Fruit fly (Drosophila melanogaster) whole organism, embryonic: Measurements from ENCODE around the gene lwr.
A peak's percentile ranks its signal among the peaks of the same experiment; 100 is the strongest.

Source experiments
- CG10543 ChIP-seq: fragments of 200-800 bp; sonication (Bioruptor generic); optimal IDR thresholded peaks from 3 replicates; lab custom pipeline; 2017; ENCODE audit warnings: missing biosample characterization, mild to moderate bottlenecking, missing genetic modification characterization, moderate library complexity
- CG11085 ChIP-seq: fragments of 200-800 bp; sonication (Bioruptor generic); IDR thresholded peaks from 2 replicates; pipeline ENCODE4 v1.3.6; 2022; ENCODE audit warnings: missing biosample characterization, missing genetic modification characterization
- CG11456 ChIP-seq: fragments of 200-800 bp; sonication (Bioruptor generic); IDR thresholded peaks from 3 replicates; pipeline ENCODE4 v1.3.6; 2022; ENCODE audit warnings: missing biosample characterization, missing genetic modification characterization
- CG12236 ChIP-seq: fragments of 200-800 bp; sonication (Bioruptor generic); optimal IDR thresholded peaks from 2 replicates; lab custom pipeline; 2016; ENCODE audit warnings: missing biosample characterization, missing genetic modification characterization
- CG12769 ChIP-seq: fragments of 200-800 bp; sonication (Bioruptor generic); optimal IDR thresholded peaks from 2 replicates; lab custom pipeline; 2019; ENCODE audit warnings: missing biosample characterization, mild to moderate bottlenecking, missing genetic modification characterization, moderate library complexity
- CG12942 ChIP-seq: fragments of 200-800 bp; sonication (Bioruptor generic); optimal IDR thresholded peaks from 3 replicates; lab custom pipeline; 2016; ENCODE audit warnings: missing biosample characterization, missing genetic modification characterization
- CG13624 ChIP-seq: fragments of 200-800 bp; sonication (Bioruptor generic); optimal IDR thresholded peaks from 2 replicates; lab custom pipeline; 2016; ENCODE audit warnings: missing biosample characterization, missing genetic modification characterization
- CG14014 ChIP-seq: fragments of 200-800 bp; sonication (Bioruptor generic); IDR thresholded peaks from 2 replicates; pipeline ENCODE4 v1.3.6; 2022; ENCODE audit warnings: missing biosample characterization, missing genetic modification characterization
- CG15011 ChIP-seq: fragments of 200-800 bp; sonication (Bioruptor generic); optimal IDR thresholded peaks from 3 replicates; lab custom pipeline; 2018; ENCODE audit warnings: missing biosample characterization, mild to moderate bottlenecking, missing genetic modification characterization
- CG15269 ChIP-seq: fragments of 200-800 bp; sonication (Bioruptor generic); optimal IDR thresholded peaks from 2 replicates; lab custom pipeline; 2018; ENCODE audit warnings: missing biosample characterization, mild to moderate bottlenecking, missing genetic modification characterization, moderate library complexity
- CG15514 ChIP-seq: fragments of 200-800 bp; sonication (Bioruptor generic); optimal IDR thresholded peaks from 3 replicates; lab custom pipeline; 2017; ENCODE audit warnings: missing biosample characterization, missing genetic modification characterization, mild to moderate bottlenecking, moderate library complexity, missing genetic modification reagents
- CG17612 ChIP-seq: fragments of 200-800 bp; sonication (Bioruptor generic); IDR thresholded peaks from 2 replicates; pipeline ENCODE4 v1.3.6; 2022; ENCODE audit warnings: missing biosample characterization, missing genetic modification characterization
- CG2202 ChIP-seq: fragments of 200-800 bp; sonication (Bioruptor generic); optimal IDR thresholded peaks from 2 replicates; lab custom pipeline; 2018; ENCODE audit warnings: missing biosample characterization, mild to moderate bottlenecking, missing genetic modification characterization
- CG30020 ChIP-seq: fragments of 200-800 bp; optimal IDR thresholded peaks from 2 replicates; lab custom pipeline; 2019; ENCODE audit warnings: missing biosample characterization, mild to moderate bottlenecking, missing genetic modification characterization, moderate library complexity
- CG31224 ChIP-seq: fragments of 200-800 bp; sonication (Bioruptor generic); IDR thresholded peaks from 2 replicates; pipeline ENCODE4 v1.3.6; 2022; ENCODE audit warnings: missing biosample characterization, missing genetic modification characterization
- CG33213 ChIP-seq: fragments of 200-800 bp; sonication (Bioruptor generic); optimal IDR thresholded peaks from 3 replicates; lab custom pipeline; 2016; ENCODE audit warnings: missing biosample characterization, missing genetic modification characterization
- CG4404 ChIP-seq: fragments of 200-800 bp; sonication (Bioruptor generic); IDR thresholded peaks from 2 replicates; pipeline ENCODE4 v1.3.6; 2022; ENCODE audit warnings: missing biosample characterization, missing genetic modification characterization
- CG4730 ChIP-seq: fragments of 200-800 bp; sonication (Bioruptor generic); IDR thresholded peaks from 2 replicates; pipeline ENCODE4 v1.3.6; 2022; ENCODE audit warnings: missing biosample characterization, missing genetic modification characterization
- CG5180 ChIP-seq: fragments of 200-800 bp; sonication (Bioruptor generic); optimal IDR thresholded peaks from 3 replicates; lab custom pipeline; 2017; ENCODE audit warnings: missing biosample characterization, missing genetic modification characterization, mild to moderate bottlenecking, moderate library complexity, missing genetic modification reagents
- CG5953 ChIP-seq: fragments of 200-800 bp; sonication (Bioruptor generic); IDR thresholded peaks from 2 replicates; pipeline ENCODE4 v1.3.6; 2022; ENCODE audit warnings: missing biosample characterization, missing genetic modification characterization
- CG7987 ChIP-seq: fragments of 200-800 bp; sonication (Bioruptor generic); optimal IDR thresholded peaks from 2 replicates; lab custom pipeline; 2018; ENCODE audit warnings: missing biosample characterization, mild to moderate bottlenecking, missing genetic modification characterization, moderate library complexity
- CG8478 ChIP-seq: fragments of >200 bp; optimal IDR thresholded peaks from 2 replicates; lab custom pipeline; 2018
- CG8765 ChIP-seq: fragments of 200-800 bp; sonication (Bioruptor generic); IDR thresholded peaks from 2 replicates; pipeline ENCODE4 v1.3.6; 2022; ENCODE audit warnings: missing biosample characterization, missing genetic modification characterization
- CG9609 ChIP-seq: fragments of 200-800 bp; sonication (Bioruptor generic); optimal IDR thresholded peaks from 3 replicates; lab custom pipeline; 2016; ENCODE audit warnings: missing biosample characterization, missing genetic modification characterization
- Dek ChIP-seq: fragments of 200-800 bp; sonication (Bioruptor generic); optimal IDR thresholded peaks from 3 replicates; lab custom pipeline; 2019; ENCODE audit warnings: missing biosample characterization, mild to moderate bottlenecking, missing genetic modification characterization, moderate library complexity
- Doc3 ChIP-seq: fragments of 200-800 bp; sonication (Bioruptor generic); IDR thresholded peaks from 3 replicates; pipeline ENCODE4 v1.3.6; 2022; ENCODE audit warnings: missing biosample characterization, missing genetic modification characterization; ENCODE audit not compliant: partially characterized antibody
- ERR ChIP-seq: fragments of 200-800 bp; sonication (Bioruptor generic); optimal IDR thresholded peaks from 2 replicates; lab custom pipeline; 2016; ENCODE audit warnings: missing biosample characterization, missing genetic modification characterization
- Hand ChIP-seq: fragments of 200-800 bp; sonication (Bioruptor generic); optimal IDR thresholded peaks from 2 replicates; lab custom pipeline; 2017; ENCODE audit warnings: mild to moderate bottlenecking, missing biosample characterization, missing genetic modification reagents, missing genetic modification characterization
- Max ChIP-seq: fragments of 200-800 bp; sonication (Bioruptor generic); optimal IDR thresholded peaks from 2 replicates; lab custom pipeline; 2016; ENCODE audit warnings: missing biosample characterization, mild to moderate bottlenecking, missing genetic modification characterization
- Oli ChIP-seq: fragments of 200-800 bp; sonication (Bioruptor generic); optimal IDR thresholded peaks from 2 replicates; lab custom pipeline; 2018; ENCODE audit warnings: missing biosample characterization, mild to moderate bottlenecking, missing genetic modification characterization, moderate library complexity
- Six4 ChIP-seq: fragments of 200-800 bp; sonication (Bioruptor generic); optimal IDR thresholded peaks from 2 replicates; lab custom pipeline; 2016; ENCODE audit warnings: missing biosample characterization, missing genetic modification characterization
- Sox102F ChIP-seq: fragments of 200-800 bp; sonication (Bioruptor generic); optimal IDR thresholded peaks from 2 replicates; lab custom pipeline; 2018; ENCODE audit warnings: missing biosample characterization, mild to moderate bottlenecking, missing genetic modification characterization, moderate library complexity
- Spps ChIP-seq: fragments of 200-800 bp; sonication (Bioruptor generic); optimal IDR thresholded peaks from 2 replicates; lab custom pipeline; 2018; ENCODE audit warnings: missing biosample characterization, mild to moderate bottlenecking, missing genetic modification characterization
- az2 ChIP-seq: fragments of 200-800 bp; sonication (Bioruptor generic); optimal IDR thresholded peaks from 3 replicates; lab custom pipeline; 2016; ENCODE audit warnings: missing biosample characterization, missing genetic modification characterization
- bab2 ChIP-seq: fragments of 200-800 bp; sonication (Bioruptor generic); optimal IDR thresholded peaks from 2 replicates; lab custom pipeline; 2016; ENCODE audit warnings: missing biosample characterization, missing genetic modification characterization
- cato ChIP-seq: fragments of 200-800 bp; sonication (Bioruptor generic); optimal IDR thresholded peaks from 2 replicates; lab custom pipeline; 2016; ENCODE audit warnings: missing biosample characterization, missing genetic modification characterization, borderline replicate concordance
- chn ChIP-seq: fragments of 200-800 bp; sonication (Bioruptor generic); optimal IDR thresholded peaks from 2 replicates; lab custom pipeline; 2016; ENCODE audit warnings: missing biosample characterization, missing genetic modification characterization
- danr ChIP-seq: fragments of 200-800 bp; sonication (Bioruptor generic); IDR thresholded peaks from 2 replicates; pipeline ENCODE4 v1.3.6; 2022; ENCODE audit warnings: missing biosample characterization, missing genetic modification characterization
- dpn ChIP-seq, 2 experiments: fragments of 200-800 bp; sonication (Bioruptor generic); optimal IDR thresholded peaks; 3 replicates each; lab custom pipeline; 2016; ENCODE audit warnings: missing biosample characterization in 2 of 2, missing genetic modification characterization in 2 of 2
- ewg ChIP-seq: fragments of 200-800 bp; sonication (Bioruptor generic); optimal IDR thresholded peaks from 3 replicates; lab custom pipeline; 2017; ENCODE audit warnings: mild to moderate bottlenecking, missing biosample characterization, missing genetic modification reagents, missing genetic modification characterization
- eyg ChIP-seq: fragments of 200-800 bp; sonication (Bioruptor generic); optimal IDR thresholded peaks from 3 replicates; lab custom pipeline; 2016; ENCODE audit warnings: missing biosample characterization, missing genetic modification characterization
- grau ChIP-seq: fragments of 200-800 bp; optimal IDR thresholded peaks from 3 replicates; lab custom pipeline; 2019; ENCODE audit warnings: missing biosample characterization, mild to moderate bottlenecking, missing genetic modification characterization, moderate library complexity
- gsb ChIP-seq: fragments of 200-800 bp; sonication (Bioruptor generic); IDR thresholded peaks from 2 replicates; pipeline ENCODE4 v1.3.6; 2022; ENCODE audit warnings: missing biosample characterization, missing genetic modification characterization
- her ChIP-seq: fragments of 200-800 bp; sonication (Bioruptor generic); optimal IDR thresholded peaks from 2 replicates; lab custom pipeline; 2016; ENCODE audit warnings: missing biosample characterization, missing genetic modification characterization
- kay ChIP-seq: fragments of 200-800 bp; sonication (Bioruptor generic); optimal IDR thresholded peaks from 2 replicates; lab custom pipeline; 2016; ENCODE audit warnings: missing biosample characterization, missing genetic modification characterization
- nerfin-1 ChIP-seq: fragments of 200-800 bp; sonication (Bioruptor generic); optimal IDR thresholded peaks from 3 replicates; lab custom pipeline; 2019; ENCODE audit warnings: missing biosample characterization, mild to moderate bottlenecking, missing genetic modification characterization, moderate library complexity
- oc ChIP-seq: fragments of 200-800 bp; sonication (Bioruptor generic); optimal IDR thresholded peaks from 2 replicates; lab custom pipeline; 2018; ENCODE audit warnings: missing biosample characterization, mild to moderate bottlenecking, missing genetic modification characterization, moderate library complexity
- slou ChIP-seq: fragments of 200-800 bp; sonication (Bioruptor generic); optimal IDR thresholded peaks from 3 replicates; lab custom pipeline; 2016; ENCODE audit warnings: missing biosample characterization, missing genetic modification characterization
- so ChIP-seq: fragments of 200-800 bp; sonication (Bioruptor generic); IDR thresholded peaks from 3 replicates; pipeline ENCODE4 v1.3.6; 2022; ENCODE audit warnings: missing biosample characterization, missing genetic modification characterization
- vfl ChIP-seq: fragments of 200-800 bp; sonication (Bioruptor generic); optimal IDR thresholded peaks from 2 replicates; lab custom pipeline; 2016; ENCODE audit warnings: missing biosample characterization, missing genetic modification characterization

The lwr gene

dm6 chr2L:540572-541210 is 1.7 kb downstream of the lwr start (continued):
- TF ChIP-seq vfl (no peak), Spps (tag; lab: Kevin White, UChicago) (peak; percentile 33), Dek (tag; lab: Kevin White, UChicago) (peak; percentile 19), CG5953 (GFP tag; lab: Robert Waterston, UW) (no peak), CG4730 (GFP tag; lab: Robert Waterston, UW) (no peak), her (GFP tag; lab: Kevin White, UChicago) (no peak), slou (no peak), CG12942 (GFP tag; lab: Kevin White, UChicago) (no peak), oc (tag; lab: Kevin White, UChicago) (peak; percentile 36), CG31224 (GFP tag; lab: Robert Waterston, UW) (peak; percentile 100), CG15269 (tag; lab: Kevin White, UChicago) (peak; percentile 44), Six4 (GFP tag; lab: Kevin White, UChicago) (no peak), Oli (tag; lab: Kevin White, UChicago) (no peak), ewg (GFP tag; lab: Kevin White, UChicago) (no peak), CG17612 (GFP tag; lab: Robert Waterston, UW) (no peak), CG15514 (GFP tag; lab: Kevin White, UChicago) (peak; percentile 29), CG7987 (GFP tag; lab: Kevin White, UChicago) (no peak), CG4404 (GFP tag; lab: Robert Waterston, UW) (no peak), grau (no peak), bab2 (GFP tag; lab: Kevin White, UChicago) (peak; percentile 19), gsb (GFP tag; lab: Robert Waterston, UW) (no peak), ERR (GFP tag; lab: Kevin White, UChicago) (no peak), CG12236 (GFP tag; lab: Kevin White, UChicago) (no peak), CG11085 (no peak), CG30020 (no peak), Doc3 (GFP tag; lab: Robert Waterston, UW) (peak; percentile 61; the same call in 1 of the 3 replicates), CG2202 (tag; lab: Kevin White, UChicago) (no peak), CG9609 (GFP tag; lab: Kevin White, UChicago) (no peak), CG8765 (GFP tag; lab: Robert Waterston, UW) (no peak), CG10543 (GFP tag; lab: Kevin White, UChicago) (peak; percentile 61), nerfin-1 (peak; percentile 58), CG12769 (peak; percentile 94), CG14014 (GFP tag; lab: Robert Waterston, UW) (no peak), chn (no peak), Max (GFP tag; lab: Kevin White, UChicago) (no peak), eyg (GFP tag; lab: Kevin White, UChicago) (no peak), Sox102F (GFP tag; lab: Kevin White, UChicago) (no peak), so (GFP tag; lab: Robert Waterston, UW) (peak; percentile 51; the same call in 1 of the 3 replicates), az2 (GFP tag; lab: Kevin White, UChicago) (no peak), kay (no peak), Hand (no peak), CG33213 (GFP tag; lab: Kevin White, UChicago) (peak; percentile 97), CG8478 (lab: Kevin White, UChicago) (no peak), CG15011 (GFP tag; lab: Kevin White, UChicago) (no peak), CG5180 (GFP tag; lab: Kevin White, UChicago) (no peak), CG11456 (GFP tag; lab: Robert Waterston, UW) (peak; percentile 19; the same call in 1 of the 3 replicates), cato (GFP tag; lab: Kevin White, UChicago) (no peak), dpn (GFP tag; optimal IDR thresholded peaks at IDR 0.05; lab: Kevin White, UChicago) (peak in 1 of 2 experiments; percentile 2), CG13624 (no peak), danr (GFP tag; lab: Robert Waterston, UW) (no peak)
